Worm (Caenorhabditis elegans): ENCODE data around the gene skr-16.

DNA sequence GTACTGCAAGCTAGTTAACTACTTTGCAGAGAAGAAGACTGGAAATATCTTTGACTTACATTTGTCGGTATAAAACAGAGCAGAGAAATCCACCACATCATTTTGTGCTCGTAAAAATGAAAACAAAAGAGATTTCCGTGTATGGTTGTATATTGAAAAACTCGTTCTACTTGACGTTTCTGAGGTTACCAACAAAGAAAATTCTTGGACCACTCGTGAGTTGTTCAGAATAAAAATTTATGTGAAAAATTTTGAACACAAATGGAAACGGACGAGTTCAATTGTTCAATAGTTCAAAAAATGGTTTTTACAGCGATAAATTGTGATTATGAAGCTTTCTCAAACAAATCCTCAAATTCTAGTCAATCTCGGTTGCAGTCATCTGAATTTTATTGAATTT, 16.1 kb downstream of the skr-16 start, which contains the start of gene clec-179:
- TF ChIP-seq pax-3 (tag; optimal IDR thresholded peaks at IDR 0.05): no peak
- TF ChIP-seq aly-2 (tag; optimal IDR thresholded peaks at IDR 0.05): no peak
- no peak for TF ChIP-seq jun-1 (tag; optimal IDR thresholded peaks at IDR 0.05)
- no peak for TF ChIP-seq nhr-11 (tag; optimal IDR thresholded peaks at IDR 0.05)
- no peak for TF ChIP-seq hpl-2 (GFP tag; optimal IDR thresholded peaks at IDR 0.05)
- no peak for TF ChIP-seq C16A3.4 (tag; optimal IDR thresholded peaks at IDR 0.05)
- TF ChIP-seq ces-1 (GFP tag; optimal IDR thresholded peaks at IDR 0.05): no peak
- no peak for TF ChIP-seq aha-1 (tag; optimal IDR thresholded peaks at IDR 0.05)
- no peak for TF ChIP-seq nhr-237 (tag; optimal IDR thresholded peaks at IDR 0.05)
- no peak for TF ChIP-seq ztf-11 (tag; optimal IDR thresholded peaks at IDR 0.05)
